Fruit fly (Drosophila melanogaster) whole organism, prepupa: Measurements from ENCODE around the gene CG42323.
A peak's percentile ranks its signal among the peaks of the same experiment; 100 is the strongest.

Source experiments
- CG10631 ChIP-seq: fragments of 200-800 bp; sonication (Bioruptor generic); optimal IDR thresholded peaks from 2 replicates; lab custom pipeline; 2016; ENCODE audit warnings: missing biosample characterization, missing genetic modification characterization
- CG10669 ChIP-seq: fragments of 200-800 bp; sonication (Bioruptor generic); optimal IDR thresholded peaks from 3 replicates; lab custom pipeline; 2018; ENCODE audit warnings: missing biosample characterization, mild to moderate bottlenecking, missing genetic modification characterization, moderate library complexity
- CG11294 ChIP-seq: fragments of 200-800 bp; sonication (Bioruptor generic); IDR thresholded peaks from 2 replicates; pipeline ENCODE4 v1.3.6; 2022; ENCODE audit warnings: missing biosample characterization, missing genetic modification characterization
- CG11902 ChIP-seq: fragments of 200-800 bp; sonication (Bioruptor generic); optimal IDR thresholded peaks from 3 replicates; lab custom pipeline; 2016; ENCODE audit warnings: missing biosample characterization, missing genetic modification characterization
- CG15336 ChIP-seq: fragments of 200-800 bp; sonication (Bioruptor generic); IDR thresholded peaks from 2 replicates; pipeline ENCODE4 v1.3.6; 2022; ENCODE audit warnings: missing biosample characterization, missing genetic modification characterization
- CG1621 ChIP-seq: fragments of 200-800 bp; sonication (Bioruptor generic); optimal IDR thresholded peaks from 3 replicates; lab custom pipeline; 2018; ENCODE audit warnings: missing biosample characterization, mild to moderate bottlenecking, missing genetic modification characterization
- CG16779 ChIP-seq: fragments of 200-800 bp; sonication (Bioruptor generic); optimal IDR thresholded peaks from 3 replicates; lab custom pipeline; 2017; ENCODE audit warnings: missing biosample characterization, mild to moderate bottlenecking, missing genetic modification characterization
- CG31627 ChIP-seq: fragments of 200-800 bp; sonication (Bioruptor generic); optimal IDR thresholded peaks from 3 replicates; lab custom pipeline; 2016; ENCODE audit warnings: missing biosample characterization, missing genetic modification characterization
- CG32006 ChIP-seq: fragments of 200-800 bp; sonication (Bioruptor generic); optimal IDR thresholded peaks from 3 replicates; lab custom pipeline; 2017; ENCODE audit warnings: missing biosample characterization, mild to moderate bottlenecking, missing genetic modification characterization
- CG3919 ChIP-seq: fragments of 200-800 bp; sonication (Bioruptor generic); optimal IDR thresholded peaks from 3 replicates; lab custom pipeline; 2016; ENCODE audit warnings: missing biosample characterization, missing genetic modification characterization
- CG6792 ChIP-seq: fragments of 200-800 bp; sonication (Bioruptor generic); optimal IDR thresholded peaks from 3 replicates; lab custom pipeline; 2016; ENCODE audit warnings: missing biosample characterization, missing genetic modification characterization
- CG6854 ChIP-seq: fragments of 200-800 bp; sonication (Bioruptor generic); optimal IDR thresholded peaks from 2 replicates; lab custom pipeline; 2017; ENCODE audit warnings: missing biosample characterization, mild to moderate bottlenecking, missing genetic modification characterization
- CG7368 ChIP-seq: fragments of 200-800 bp; sonication (Bioruptor generic); optimal IDR thresholded peaks from 3 replicates; lab custom pipeline; 2016; ENCODE audit warnings: missing biosample characterization, missing genetic modification characterization
- CG8632 ChIP-seq: fragments of 200-800 bp; sonication (Bioruptor generic); optimal IDR thresholded peaks from 3 replicates; lab custom pipeline; 2016; ENCODE audit warnings: missing biosample characterization, missing genetic modification characterization
- Eip75B ChIP-seq: fragments of 200-800 bp; sonication (Bioruptor generic); optimal IDR thresholded peaks from 3 replicates; lab custom pipeline; 2016; ENCODE audit warnings: missing biosample characterization, missing genetic modification characterization
- Eip78C ChIP-seq: fragments of 200-800 bp; sonication (Bioruptor generic); peaks from one replicate; lab custom pipeline; 2016; ENCODE audit warnings: missing biosample characterization, missing genetic modification characterization
- Eip93F ChIP-seq: fragments of 200-800 bp; sonication (Bioruptor generic); optimal IDR thresholded peaks from 2 replicates; lab custom pipeline; 2016; ENCODE audit warnings: missing biosample characterization, mild to moderate bottlenecking, missing genetic modification characterization
- Ets96B ChIP-seq: fragments of 200-800 bp; optimal IDR thresholded peaks from 2 replicates; lab custom pipeline; 2019; ENCODE audit warnings: missing biosample characterization, mild to moderate bottlenecking, missing genetic modification characterization, moderate library complexity
- Gug ChIP-seq: fragments of 200-800 bp; sonication (Bioruptor generic); IDR thresholded peaks from 2 replicates; pipeline ENCODE4 v1.3.6; 2022; ENCODE audit warnings: missing biosample characterization, missing genetic modification characterization
- Hr38 ChIP-seq: sonication (Bioruptor generic); optimal IDR thresholded peaks from 2 replicates; lab custom pipeline; 2016; ENCODE audit warnings: missing biosample characterization, missing genetic modification characterization
- Hr39 ChIP-seq: fragments of 200-800 bp; sonication (Bioruptor generic); optimal IDR thresholded peaks from 2 replicates; lab custom pipeline; 2016; ENCODE audit warnings: missing biosample characterization, missing genetic modification characterization
- Hr4 ChIP-seq: fragments of 200-800 bp; sonication (Bioruptor generic); optimal IDR thresholded peaks from 3 replicates; lab custom pipeline; 2016; ENCODE audit warnings: missing biosample characterization, missing genetic modification characterization
- Lpt ChIP-seq: fragments of 200-800 bp; sonication (Bioruptor generic); optimal IDR thresholded peaks from 3 replicates; lab custom pipeline; 2016; ENCODE audit warnings: missing biosample characterization, missing genetic modification characterization
- Met ChIP-seq: fragments of 200-800 bp; sonication (Bioruptor generic); optimal IDR thresholded peaks from 3 replicates; lab custom pipeline; 2016; ENCODE audit warnings: missing biosample characterization, missing genetic modification characterization
- OdsH ChIP-seq: fragments of 200-800 bp; sonication (Bioruptor generic); optimal IDR thresholded peaks from 3 replicates; lab custom pipeline; 2016; ENCODE audit warnings: missing biosample characterization, missing genetic modification characterization
- Smox ChIP-seq: fragments of 200-800 bp; sonication (Bioruptor generic); optimal IDR thresholded peaks from 3 replicates; lab custom pipeline; 2016; ENCODE audit warnings: missing biosample characterization, missing genetic modification characterization
- Sox102F ChIP-seq: fragments of 200-800 bp; sonication (Bioruptor generic); optimal IDR thresholded peaks from 2 replicates; lab custom pipeline; 2016; ENCODE audit warnings: missing biosample characterization, mild to moderate bottlenecking, missing genetic modification characterization
- Sox14 ChIP-seq: fragments of 200-800 bp; sonication (Bioruptor generic); optimal IDR thresholded peaks from 3 replicates; lab custom pipeline; 2016; ENCODE audit warnings: missing biosample characterization, missing genetic modification characterization
- Sox15 ChIP-seq: fragments of 200-800 bp; sonication (Bioruptor generic); optimal IDR thresholded peaks from 3 replicates; lab custom pipeline; 2016; ENCODE audit warnings: missing biosample characterization, missing genetic modification characterization
- eg ChIP-seq: fragments of 200-800 bp; sonication (Bioruptor generic); IDR thresholded peaks from 3 replicates; pipeline ENCODE4 v1.3.6; 2022; ENCODE audit warnings: missing biosample characterization, missing genetic modification characterization
- esn ChIP-seq: fragments of 200-800 bp; sonication (Bioruptor generic); optimal IDR thresholded peaks from 2 replicates; lab custom pipeline; 2016; ENCODE audit warnings: missing biosample characterization, mild to moderate bottlenecking, missing genetic modification characterization, moderate library complexity
- fd59A ChIP-seq: fragments of 200-800 bp; sonication (Bioruptor generic); optimal IDR thresholded peaks from 2 replicates; lab custom pipeline; 2017; ENCODE audit warnings: missing biosample characterization, mild to moderate bottlenecking, missing genetic modification characterization, missing genetic modification reagents
- fd85E ChIP-seq: fragments of 200-800 bp; sonication (Bioruptor generic); optimal IDR thresholded peaks from 3 replicates; lab custom pipeline; 2016; ENCODE audit warnings: missing biosample characterization, missing genetic modification characterization
- fkh ChIP-seq: fragments of 200-800 bp; sonication (Bioruptor generic); optimal IDR thresholded peaks from 3 replicates; lab custom pipeline; 2017; ENCODE audit warnings: missing biosample characterization, mild to moderate bottlenecking, missing genetic modification characterization, moderate library complexity
- lz ChIP-seq: fragments of 200-800 bp; sonication (Bioruptor generic); optimal IDR thresholded peaks from 3 replicates; lab custom pipeline; 2016; ENCODE audit warnings: missing biosample characterization, missing genetic modification characterization
- net ChIP-seq: fragments of 200-800 bp; sonication (Bioruptor generic); optimal IDR thresholded peaks from 3 replicates; lab custom pipeline; 2016; ENCODE audit warnings: missing biosample characterization, missing genetic modification characterization
- pdm3 ChIP-seq: fragments of 200-800 bp; sonication (Bioruptor generic); optimal IDR thresholded peaks from 3 replicates; lab custom pipeline; 2016; ENCODE audit warnings: missing biosample characterization, missing genetic modification characterization
- salr ChIP-seq, 2 experiments: fragments of 200-800 bp; sonication (Bioruptor generic); optimal IDR thresholded peaks; 3 replicates each; lab custom pipeline; 2016 to 2018; ENCODE audit warnings: missing biosample characterization in 2 of 2, missing genetic modification characterization in 2 of 2, mild to moderate bottlenecking in 1 of 2
- ss ChIP-seq, 2 experiments: fragments of 200-800 bp; sonication (Bioruptor generic); optimal IDR thresholded peaks; 2 replicates in 1 of 2; 3 replicates in 1 of 2; lab custom pipeline; 2017 to 2018; ENCODE audit warnings: mild to moderate bottlenecking in 2 of 2, missing biosample characterization in 2 of 2, missing genetic modification characterization in 2 of 2, moderate library complexity in 1 of 2
- svp ChIP-seq: fragments of 200-800 bp; sonication (Bioruptor generic); peaks from one replicate; lab custom pipeline; 2016; ENCODE audit warnings: missing biosample characterization, missing genetic modification characterization
- topi ChIP-seq: fragments of 200-800 bp; sonication (Bioruptor generic); optimal IDR thresholded peaks from 3 replicates; lab custom pipeline; 2016; ENCODE audit warnings: missing biosample characterization, missing genetic modification characterization

The CG42323 gene

DNA sequence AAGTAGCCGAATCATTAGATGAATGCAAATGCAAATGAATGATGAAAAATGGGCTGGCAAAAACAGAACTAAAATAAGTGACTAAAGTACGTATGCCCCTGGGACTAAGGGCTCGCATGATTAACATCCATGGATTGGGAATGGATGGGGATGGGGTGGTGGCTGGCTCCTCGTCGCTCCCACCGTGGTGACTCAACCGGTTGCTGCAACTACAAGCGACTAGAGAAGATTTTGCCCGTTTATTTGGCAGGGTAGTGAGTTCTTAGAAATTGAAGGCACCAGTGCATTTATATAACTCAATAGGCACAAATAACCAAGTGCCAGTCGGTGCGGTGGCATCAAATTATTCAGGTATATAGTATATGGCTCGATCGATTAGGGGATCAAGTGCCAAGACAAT is 35.4 kb upstream of the CG42323 start, which contains the start of gene Tsf1:
Gene Tsf1 (plus strand): TSS at position 301 of the 400 bp plus-strand sequence.
- TF ChIP-seq CG1621 (tag; lab: Kevin White, UChicago) (no peak), topi (no peak), CG6854 (GFP tag; lab: Kevin White, UChicago) (no peak), OdsH (GFP tag; lab: Kevin White, UChicago) (no peak), fd85E (no peak), CG7368 (GFP tag; lab: Kevin White, UChicago) (no peak), Eip78C (GFP tag; lab: Kevin White, UChicago) (peak; percentile 57), Hr4 (GFP tag; lab: Kevin White, UChicago) (no peak)

dm6 chrX:18395157-18395556 is 27.1 kb upstream of the CG42323 start:
- TF ChIP-seq Hr38 (no peak), svp (peak; percentile 94), CG6792 (GFP tag; lab: Kevin White, UChicago) (no peak), eg (0 out of 3 replicates have a peak, but pooled peaks have one; percentile 15), Eip78C (GFP tag; lab: Kevin White, UChicago) (no peak), CG11294 (no peak)

- TF ChIP-seq Met (GFP tag; lab: Kevin White, UChicago) (no peak), salr (GFP tag; optimal IDR thresholded peaks at IDR 0.05; lab: Kevin White, UChicago) (no peak), Sox14 (GFP tag; lab: Kevin White, UChicago) (no peak), Eip75B (GFP tag; lab: Kevin White, UChicago) (no peak), OdsH (GFP tag; lab: Kevin White, UChicago) (no peak), Gug (no peak), CG8632 (GFP tag; lab: Kevin White, UChicago) (no peak), Smox (GFP tag; lab: Kevin White, UChicago) (no peak), CG31627 (no peak), ss (GFP tag; optimal IDR thresholded peaks at IDR 0.05; lab: Kevin White, UChicago) (no peak), Eip78C (GFP tag; lab: Kevin White, UChicago) (no peak), CG10669 (GFP tag; lab: Kevin White, UChicago) (no peak), Sox15 (no peak), pdm3 (GFP tag; lab: Kevin White, UChicago) (no peak), Hr39 (GFP tag; lab: Kevin White, UChicago) (no peak)
Measured at dm6 chrX:18399965-18400364, 22.2 kb upstream of the CG42323 start, which contains the start of gene CG34328. TSS of gene CG34328 (minus strand) at chrX:18400065.

- TF ChIP-seq Sox102F (GFP tag; lab: Kevin White, UChicago) (no peak), svp (peak; percentile 95)
Measured at dm6 chrX:18402564-18402963, 19.6 kb upstream of the CG42323 start.

DNA sequence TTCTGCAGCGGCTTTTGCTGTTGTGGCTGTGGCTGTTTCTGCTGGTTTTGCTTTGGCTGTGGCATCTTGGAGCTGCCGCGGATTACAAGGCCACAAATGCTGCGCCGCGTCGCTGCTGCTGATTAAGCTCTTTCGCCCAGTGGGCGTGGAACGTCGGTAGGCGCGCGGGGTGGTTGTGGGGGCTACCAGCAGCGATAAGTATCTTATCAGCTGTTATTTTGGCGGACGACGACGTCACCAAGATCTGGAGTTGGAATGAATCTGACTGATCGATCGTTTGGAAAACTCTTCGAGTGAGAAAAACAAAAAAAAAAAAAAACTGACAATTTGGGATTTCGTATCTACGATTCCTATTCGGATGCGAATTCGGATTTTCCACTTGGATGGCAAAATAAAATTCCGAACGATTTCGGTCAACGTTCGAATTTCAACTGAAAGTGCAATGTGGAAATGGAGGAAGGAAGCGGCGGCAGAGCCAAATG is 18.0 kb upstream of the CG42323 start:
- TF ChIP-seq svp (peak; percentile 93), net (GFP tag; lab: Kevin White, UChicago) (no peak)

DNA sequence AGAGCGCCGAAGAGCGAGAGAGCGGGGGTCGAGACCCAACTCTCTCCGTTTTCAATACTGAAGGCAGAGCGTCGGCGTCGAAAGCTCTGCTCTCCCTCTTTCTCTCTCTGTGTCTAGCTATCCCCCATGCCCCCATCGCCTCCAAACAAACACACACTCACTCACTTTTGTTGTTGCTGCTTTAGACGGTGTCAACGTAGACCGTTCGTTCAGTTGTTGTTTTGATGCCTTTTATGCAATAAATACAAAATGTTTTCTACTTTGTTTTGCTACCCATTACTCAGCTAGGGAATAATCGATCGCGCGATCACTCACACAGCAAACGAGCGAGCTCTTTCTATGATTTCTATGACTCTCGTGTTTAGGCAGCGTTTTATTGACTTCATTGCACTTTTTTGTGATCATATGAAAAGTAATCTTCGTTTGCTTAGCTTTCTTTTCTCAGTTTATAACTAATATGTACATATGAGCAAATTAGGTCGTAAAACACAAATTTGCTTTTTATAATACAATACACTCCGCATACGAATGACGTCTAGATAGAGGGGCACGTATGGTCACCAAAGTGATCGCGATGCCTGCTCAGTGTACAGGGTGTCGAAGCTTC is 17.5 kb upstream of the CG42323 start:
- TF ChIP-seq Gug (peak; percentile 47), CG3919 (GFP tag; lab: Kevin White, UChicago) (no peak), svp (peak; percentile 77), CG15336 (GFP tag; lab: Robert Waterston, UW) (peak; percentile 39), Hr39 (GFP tag; lab: Kevin White, UChicago) (peak; percentile 10), Eip93F (GFP tag; lab: Kevin White, UChicago) (no peak), CG32006 (peak; percentile 76), CG11294 (peak; percentile 3; the same call in 1 of the 2 replicates), Lpt (GFP tag; lab: Kevin White, UChicago) (no peak), CG31627 (no peak), CG16779 (tag; lab: Kevin White, UChicago) (no peak), CG11902 (GFP tag; lab: Kevin White, UChicago) (no peak), CG10631 (GFP tag; lab: Kevin White, UChicago) (peak; percentile 5), esn (GFP tag; lab: Kevin White, UChicago) (no peak), fd59A (GFP tag; lab: Kevin White, UChicago) (peak; percentile 30), CG6854 (GFP tag; lab: Kevin White, UChicago) (peak; percentile 16), eg (peak; percentile 43; the same call in 1 of the 3 replicates), Met (GFP tag; lab: Kevin White, UChicago) (peak; percentile 16), CG7368 (GFP tag; lab: Kevin White, UChicago) (no peak), lz (GFP tag; lab: Kevin White, UChicago) (peak; percentile 16), Ets96B (no peak), fkh (GFP tag; lab: Kevin White, UChicago) (peak; percentile 59)
